Fruit fly (Drosophila melanogaster) whole organism, prepupa: Measurements from ENCODE around the gene lilli.
A peak's percentile ranks its signal among the peaks of the same experiment; 100 is the strongest.

Experiments
- Blimp-1 ChIP-seq: fragments of 200-800 bp; sonication (Bioruptor generic); optimal IDR thresholded peaks from 3 replicates; lab custom pipeline; 2017; ENCODE audit warnings: missing biosample characterization, missing genetic modification characterization, mild to moderate bottlenecking, moderate library complexity, missing genetic modification reagents
- CG10631 ChIP-seq: fragments of 200-800 bp; sonication (Bioruptor generic); optimal IDR thresholded peaks from 2 replicates; lab custom pipeline; 2016; ENCODE audit warnings: missing biosample characterization, missing genetic modification characterization
- CG10669 ChIP-seq: fragments of 200-800 bp; sonication (Bioruptor generic); optimal IDR thresholded peaks from 3 replicates; lab custom pipeline; 2018; ENCODE audit warnings: missing biosample characterization, mild to moderate bottlenecking, missing genetic modification characterization, moderate library complexity
- CG11294 ChIP-seq: fragments of 200-800 bp; sonication (Bioruptor generic); IDR thresholded peaks from 2 replicates; pipeline ENCODE4 v1.3.6; 2022; ENCODE audit warnings: missing biosample characterization, missing genetic modification characterization
- CG11762 ChIP-seq: fragments of 200-800 bp; sonication (Bioruptor generic); optimal IDR thresholded peaks from 3 replicates; lab custom pipeline; 2016; ENCODE audit warnings: missing biosample characterization, missing genetic modification characterization; ENCODE audit not compliant: insufficient read depth
- CG11902 ChIP-seq: fragments of 200-800 bp; sonication (Bioruptor generic); optimal IDR thresholded peaks from 3 replicates; lab custom pipeline; 2016; ENCODE audit warnings: missing biosample characterization, missing genetic modification characterization
- CG15336 ChIP-seq: fragments of 200-800 bp; sonication (Bioruptor generic); IDR thresholded peaks from 2 replicates; pipeline ENCODE4 v1.3.6; 2022; ENCODE audit warnings: missing biosample characterization, missing genetic modification characterization
- CG1621 ChIP-seq: fragments of 200-800 bp; sonication (Bioruptor generic); optimal IDR thresholded peaks from 3 replicates; lab custom pipeline; 2018; ENCODE audit warnings: missing biosample characterization, mild to moderate bottlenecking, missing genetic modification characterization
- CG16779 ChIP-seq: fragments of 200-800 bp; sonication (Bioruptor generic); optimal IDR thresholded peaks from 3 replicates; lab custom pipeline; 2017; ENCODE audit warnings: missing biosample characterization, mild to moderate bottlenecking, missing genetic modification characterization
- CG3032 ChIP-seq: fragments of 200-800 bp; optimal IDR thresholded peaks from 2 replicates; lab custom pipeline; 2019; ENCODE audit warnings: missing biosample characterization, mild to moderate bottlenecking, missing genetic modification characterization, moderate library complexity
- CG31627 ChIP-seq: fragments of 200-800 bp; sonication (Bioruptor generic); optimal IDR thresholded peaks from 3 replicates; lab custom pipeline; 2016; ENCODE audit warnings: missing biosample characterization, missing genetic modification characterization
- CG32006 ChIP-seq: fragments of 200-800 bp; sonication (Bioruptor generic); optimal IDR thresholded peaks from 3 replicates; lab custom pipeline; 2017; ENCODE audit warnings: missing biosample characterization, mild to moderate bottlenecking, missing genetic modification characterization
- CG34406 ChIP-seq: fragments of 200-800 bp; sonication (Bioruptor generic); optimal IDR thresholded peaks from 3 replicates; lab custom pipeline; 2016; ENCODE audit warnings: missing biosample characterization, missing genetic modification characterization
- CG3919 ChIP-seq: fragments of 200-800 bp; sonication (Bioruptor generic); optimal IDR thresholded peaks from 3 replicates; lab custom pipeline; 2016; ENCODE audit warnings: missing biosample characterization, missing genetic modification characterization
- CG6163 ChIP-seq: fragments of 200-800 bp; sonication (Bioruptor generic); IDR thresholded peaks from 3 replicates; pipeline ENCODE4 v1.3.6; 2022; ENCODE audit warnings: missing biosample characterization, missing genetic modification characterization
- CG6276 ChIP-seq: fragments of 200-800 bp; sonication (Bioruptor generic); optimal IDR thresholded peaks from 2 replicates; lab custom pipeline; 2017; ENCODE audit warnings: missing biosample characterization, mild to moderate bottlenecking, missing genetic modification characterization
- CG6792 ChIP-seq: fragments of 200-800 bp; sonication (Bioruptor generic); optimal IDR thresholded peaks from 3 replicates; lab custom pipeline; 2016; ENCODE audit warnings: missing biosample characterization, missing genetic modification characterization
- CG6808 ChIP-seq: fragments of 200-800 bp; sonication (Bioruptor generic); optimal IDR thresholded peaks from 3 replicates; lab custom pipeline; 2017; ENCODE audit warnings: missing biosample characterization, missing genetic modification characterization, mild to moderate bottlenecking, moderate library complexity, missing genetic modification reagents
- CG6854 ChIP-seq: fragments of 200-800 bp; sonication (Bioruptor generic); optimal IDR thresholded peaks from 2 replicates; lab custom pipeline; 2017; ENCODE audit warnings: missing biosample characterization, mild to moderate bottlenecking, missing genetic modification characterization
- CG8319 ChIP-seq: fragments of 200-800 bp; sonication (Bioruptor generic); optimal IDR thresholded peaks from 3 replicates; lab custom pipeline; 2016; ENCODE audit warnings: missing biosample characterization, missing genetic modification characterization
- CG8632 ChIP-seq: fragments of 200-800 bp; sonication (Bioruptor generic); optimal IDR thresholded peaks from 3 replicates; lab custom pipeline; 2016; ENCODE audit warnings: missing biosample characterization, missing genetic modification characterization
- CG9139 ChIP-seq: fragments of 200-800 bp; sonication (Bioruptor generic); optimal IDR thresholded peaks from 3 replicates; lab custom pipeline; 2017; ENCODE audit warnings: missing biosample characterization, mild to moderate bottlenecking, missing genetic modification characterization
- Eip75B ChIP-seq: fragments of 200-800 bp; sonication (Bioruptor generic); optimal IDR thresholded peaks from 3 replicates; lab custom pipeline; 2016; ENCODE audit warnings: missing biosample characterization, missing genetic modification characterization
- Eip78C ChIP-seq: fragments of 200-800 bp; sonication (Bioruptor generic); peaks from one replicate; lab custom pipeline; 2016; ENCODE audit warnings: missing biosample characterization, missing genetic modification characterization
- Eip93F ChIP-seq: fragments of 200-800 bp; sonication (Bioruptor generic); optimal IDR thresholded peaks from 2 replicates; lab custom pipeline; 2016; ENCODE audit warnings: missing biosample characterization, mild to moderate bottlenecking, missing genetic modification characterization
- Ets96B ChIP-seq: fragments of 200-800 bp; optimal IDR thresholded peaks from 2 replicates; lab custom pipeline; 2019; ENCODE audit warnings: missing biosample characterization, mild to moderate bottlenecking, missing genetic modification characterization, moderate library complexity
- Gug ChIP-seq: fragments of 200-800 bp; sonication (Bioruptor generic); IDR thresholded peaks from 2 replicates; pipeline ENCODE4 v1.3.6; 2022; ENCODE audit warnings: missing biosample characterization, missing genetic modification characterization
- Hr39 ChIP-seq: fragments of 200-800 bp; sonication (Bioruptor generic); optimal IDR thresholded peaks from 2 replicates; lab custom pipeline; 2016; ENCODE audit warnings: missing biosample characterization, missing genetic modification characterization
- Hr4 ChIP-seq: fragments of 200-800 bp; sonication (Bioruptor generic); optimal IDR thresholded peaks from 3 replicates; lab custom pipeline; 2016; ENCODE audit warnings: missing biosample characterization, missing genetic modification characterization
- Lpt ChIP-seq: fragments of 200-800 bp; sonication (Bioruptor generic); optimal IDR thresholded peaks from 3 replicates; lab custom pipeline; 2016; ENCODE audit warnings: missing biosample characterization, missing genetic modification characterization
- Met ChIP-seq: fragments of 200-800 bp; sonication (Bioruptor generic); optimal IDR thresholded peaks from 3 replicates; lab custom pipeline; 2016; ENCODE audit warnings: missing biosample characterization, missing genetic modification characterization
- OdsH ChIP-seq: fragments of 200-800 bp; sonication (Bioruptor generic); optimal IDR thresholded peaks from 3 replicates; lab custom pipeline; 2016; ENCODE audit warnings: missing biosample characterization, missing genetic modification characterization
- Smox ChIP-seq: fragments of 200-800 bp; sonication (Bioruptor generic); optimal IDR thresholded peaks from 3 replicates; lab custom pipeline; 2016; ENCODE audit warnings: missing biosample characterization, missing genetic modification characterization
- Sox102F ChIP-seq: fragments of 200-800 bp; sonication (Bioruptor generic); optimal IDR thresholded peaks from 2 replicates; lab custom pipeline; 2016; ENCODE audit warnings: missing biosample characterization, mild to moderate bottlenecking, missing genetic modification characterization
- Sox14 ChIP-seq: fragments of 200-800 bp; sonication (Bioruptor generic); optimal IDR thresholded peaks from 3 replicates; lab custom pipeline; 2016; ENCODE audit warnings: missing biosample characterization, missing genetic modification characterization
- cyc ChIP-seq: fragments of 200-800 bp; sonication (Bioruptor generic); optimal IDR thresholded peaks from 3 replicates; lab custom pipeline; 2016; ENCODE audit warnings: missing biosample characterization, missing genetic modification characterization
- dac ChIP-seq: fragments of 200-800 bp; sonication (Bioruptor generic); optimal IDR thresholded peaks from 2 replicates; lab custom pipeline; 2017; ENCODE audit warnings: missing biosample characterization, mild to moderate bottlenecking, missing genetic modification characterization
- dsx ChIP-seq: fragments of 200-800 bp; optimal IDR thresholded peaks from 3 replicates; lab custom pipeline; 2019; ENCODE audit warnings: missing biosample characterization, mild to moderate bottlenecking, missing genetic modification characterization, moderate library complexity; ENCODE audit not compliant: poor library complexity, severe bottlenecking
- eg ChIP-seq: fragments of 200-800 bp; sonication (Bioruptor generic); IDR thresholded peaks from 3 replicates; pipeline ENCODE4 v1.3.6; 2022; ENCODE audit warnings: missing biosample characterization, missing genetic modification characterization
- esn ChIP-seq: fragments of 200-800 bp; sonication (Bioruptor generic); optimal IDR thresholded peaks from 2 replicates; lab custom pipeline; 2016; ENCODE audit warnings: missing biosample characterization, mild to moderate bottlenecking, missing genetic modification characterization, moderate library complexity
- fd59A ChIP-seq: fragments of 200-800 bp; sonication (Bioruptor generic); optimal IDR thresholded peaks from 2 replicates; lab custom pipeline; 2017; ENCODE audit warnings: missing biosample characterization, mild to moderate bottlenecking, missing genetic modification characterization, missing genetic modification reagents
- fd85E ChIP-seq: fragments of 200-800 bp; sonication (Bioruptor generic); optimal IDR thresholded peaks from 3 replicates; lab custom pipeline; 2016; ENCODE audit warnings: missing biosample characterization, missing genetic modification characterization
- lz ChIP-seq: fragments of 200-800 bp; sonication (Bioruptor generic); optimal IDR thresholded peaks from 3 replicates; lab custom pipeline; 2016; ENCODE audit warnings: missing biosample characterization, missing genetic modification characterization
- salr ChIP-seq, 2 experiments: fragments of 200-800 bp; sonication (Bioruptor generic); optimal IDR thresholded peaks; 3 replicates each; lab custom pipeline; 2016 to 2018; ENCODE audit warnings: missing biosample characterization in 2 of 2, missing genetic modification characterization in 2 of 2, mild to moderate bottlenecking in 1 of 2
- spab ChIP-seq: fragments of 200-800 bp; sonication (Bioruptor generic); optimal IDR thresholded peaks from 2 replicates; lab custom pipeline; 2017; ENCODE audit warnings: missing biosample characterization, mild to moderate bottlenecking, missing genetic modification characterization, missing genetic modification reagents
- ss ChIP-seq, 2 experiments: fragments of 200-800 bp; sonication (Bioruptor generic); optimal IDR thresholded peaks; 2 replicates in 1 of 2; 3 replicates in 1 of 2; lab custom pipeline; 2017 to 2018; ENCODE audit warnings: mild to moderate bottlenecking in 2 of 2, missing biosample characterization in 2 of 2, missing genetic modification characterization in 2 of 2, moderate library complexity in 1 of 2
- svp ChIP-seq: fragments of 200-800 bp; sonication (Bioruptor generic); peaks from one replicate; lab custom pipeline; 2016; ENCODE audit warnings: missing biosample characterization, missing genetic modification characterization
- topi ChIP-seq: fragments of 200-800 bp; sonication (Bioruptor generic); optimal IDR thresholded peaks from 3 replicates; lab custom pipeline; 2016; ENCODE audit warnings: missing biosample characterization, missing genetic modification characterization
- vri ChIP-seq: fragments of 200-800 bp; sonication (Bioruptor generic); optimal IDR thresholded peaks from 3 replicates; lab custom pipeline; 2016; ENCODE audit warnings: missing biosample characterization, mild to moderate bottlenecking, missing genetic modification characterization

The lilli gene

DNA sequence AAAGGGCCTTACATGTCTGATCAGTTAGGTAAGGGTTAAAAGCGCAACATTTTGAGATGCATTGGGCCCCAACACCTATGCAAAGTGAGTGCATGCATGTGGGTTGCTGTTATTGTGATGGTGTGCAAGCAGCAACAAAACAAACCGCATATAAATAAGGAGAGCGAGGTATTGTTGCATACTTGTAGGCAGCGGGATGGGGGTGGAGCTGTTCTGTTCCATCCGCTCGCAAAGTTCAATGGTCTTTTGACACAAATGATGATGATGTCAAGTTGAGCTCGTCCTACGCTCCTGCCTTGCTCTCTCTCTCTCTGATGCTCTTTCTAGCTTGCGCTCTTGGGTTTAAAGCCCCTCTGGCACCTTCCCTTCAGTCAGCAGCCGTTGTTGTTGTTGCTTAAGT, 69.9 kb downstream of the lilli start:
- no peak for TF ChIP-seq fd59A
- TF ChIP-seq topi (GFP tag; lab: Kevin White, UChicago): no peak
- TF ChIP-seq CG32006 (GFP tag; lab: Kevin White, UChicago): no peak

- no peak for TF ChIP-seq CG11294
- TF ChIP-seq vri: no peak
- peak; percentile 91 for TF ChIP-seq Eip78C (GFP tag; lab: Kevin White, UChicago)
- TF ChIP-seq CG34406 (GFP tag; lab: Kevin White, UChicago): peak; percentile 9
- peak; percentile 74 for TF ChIP-seq CG6276 (GFP tag; lab: Kevin White, UChicago)
- peak in 1 of 2 experiments; percentile 54 for TF ChIP-seq ss (GFP tag; optimal IDR thresholded peaks at IDR 0.05; lab: Kevin White, UChicago)
- peak; percentile 10 for TF ChIP-seq CG8632
- no peak for TF ChIP-seq Eip93F (GFP tag; lab: Kevin White, UChicago)
- peak; percentile 47 for TF ChIP-seq OdsH
- 0 out of 2 replicates have a peak, but pooled peaks have one; percentile 38 for TF ChIP-seq CG15336 (GFP tag; lab: Robert Waterston, UW)
- no peak for TF ChIP-seq fd85E
- peak; percentile 64 for TF ChIP-seq CG10669 (GFP tag; lab: Kevin White, UChicago)
- no peak for TF ChIP-seq esn (GFP tag; lab: Kevin White, UChicago)
- TF ChIP-seq CG6792: no peak
- TF ChIP-seq CG32006 (GFP tag; lab: Kevin White, UChicago): peak; percentile 83
- TF ChIP-seq CG31627 (GFP tag; lab: Kevin White, UChicago): no peak
- no peak; the same call in 2 of the 3 replicates for TF ChIP-seq CG6163 (GFP tag; lab: Robert Waterston, UW)
- TF ChIP-seq Hr39 (GFP tag; lab: Kevin White, UChicago): peak; percentile 30
- peak; percentile 38 for TF ChIP-seq CG1621 (tag; lab: Kevin White, UChicago)
- TF ChIP-seq CG10631 (GFP tag; lab: Kevin White, UChicago): peak; percentile 58
- peak; percentile 47 for TF ChIP-seq dac (GFP tag; lab: Kevin White, UChicago)
- peak; percentile 28 for TF ChIP-seq Met (GFP tag; lab: Kevin White, UChicago)
- TF ChIP-seq Gug: peak; percentile 20; the same call in 1 of the 2 replicates
- peak; percentile 68 for TF ChIP-seq Ets96B (tag; lab: Kevin White, UChicago)
- peak in 1 of 2 experiments; percentile 20 for TF ChIP-seq salr (GFP tag; optimal IDR thresholded peaks at IDR 0.05; lab: Kevin White, UChicago)
- TF ChIP-seq CG8319 (GFP tag; lab: Kevin White, UChicago): no peak
- peak; percentile 19 for TF ChIP-seq CG9139
- TF ChIP-seq cyc: no peak
- peak; percentile 63 for TF ChIP-seq spab (GFP tag; lab: Kevin White, UChicago)
- TF ChIP-seq Sox102F: peak; percentile 24
- TF ChIP-seq Sox14 (GFP tag; lab: Kevin White, UChicago): peak; percentile 45
- TF ChIP-seq CG16779 (tag; lab: Kevin White, UChicago): peak; percentile 1
- TF ChIP-seq lz (GFP tag; lab: Kevin White, UChicago): peak; percentile 35
- no peak for TF ChIP-seq Smox (GFP tag; lab: Kevin White, UChicago)
- TF ChIP-seq fd59A: peak; percentile 62
- peak; percentile 67 for TF ChIP-seq CG3032
- peak; percentile 67 for TF ChIP-seq Eip75B (GFP tag; lab: Kevin White, UChicago)
- 0 out of 3 replicates have a peak, but pooled peaks have one; percentile 45 for TF ChIP-seq eg
- TF ChIP-seq CG11902 (GFP tag; lab: Kevin White, UChicago): no peak
- TF ChIP-seq CG6808 (GFP tag; lab: Kevin White, UChicago): peak; percentile 51
- TF ChIP-seq CG11762 (GFP tag; lab: Kevin White, UChicago): peak; percentile 25
- TF ChIP-seq CG3919 (GFP tag; lab: Kevin White, UChicago): peak; percentile 43
- TF ChIP-seq Lpt (GFP tag; lab: Kevin White, UChicago): peak; percentile 18
- TF ChIP-seq topi (GFP tag; lab: Kevin White, UChicago): peak; percentile 52
- no peak for TF ChIP-seq Blimp-1 (GFP tag; lab: Kevin White, UChicago)
- TF ChIP-seq CG6854 (GFP tag; lab: Kevin White, UChicago): no peak
- TF ChIP-seq dsx (GFP tag; lab: Kevin White, UChicago): peak; percentile 66
- peak; percentile 75 for TF ChIP-seq Hr4
- TF ChIP-seq svp (GFP tag; lab: Kevin White, UChicago): no peak
Measured at dm6 chr2L:2956358-2956757, 70.6 kb downstream of the lilli start.
